Worm (Caenorhabditis elegans) whole organism, L3 larva: ENCODE results near the gene M05D6.8.
A peak's percentile ranks its signal among the peaks of the same experiment; 100 is the strongest.

Experiments used
- R02D3.7 ChIP-seq: fragments of 150-350 bp; optimal IDR thresholded peaks from 2 replicates; lab custom pipeline; 2014; ENCODE audit warnings: missing biosample characterization, missing genetic modification characterization
- ZK546.5 ChIP-seq: sonication (generic microtip); optimal IDR thresholded peaks from 2 replicates; lab custom pipeline; 2017; ENCODE audit warnings: missing biosample characterization, missing genetic modification characterization
- ama-1 ChIP-seq: fragments of 150-350 bp; optimal IDR thresholded peaks from 2 replicates; lab custom pipeline; 2018
- ceh-16 ChIP-seq: sonication (generic microtip); optimal IDR thresholded peaks from 2 replicates; lab custom pipeline; 2017; ENCODE audit warnings: missing biosample characterization, missing genetic modification characterization
- ceh-28 ChIP-seq: fragments of 150-350 bp; optimal IDR thresholded peaks from 2 replicates; lab custom pipeline; 2014; ENCODE audit warnings: missing biosample characterization, missing genetic modification reagents, missing genetic modification characterization
- ceh-82 ChIP-seq: fragments of 150-350 bp; optimal IDR thresholded peaks from 2 replicates; lab custom pipeline; 2014; ENCODE audit warnings: missing biosample characterization, missing genetic modification characterization
- egl-27 ChIP-seq: sonication (generic microtip); optimal IDR thresholded peaks from 4 replicates; lab custom pipeline; 2017; ENCODE audit warnings: missing biosample characterization, missing genetic modification reagents, missing genetic modification characterization
- egl-5 ChIP-seq: fragments of 150-350 bp; optimal IDR thresholded peaks from 2 replicates; lab custom pipeline; 2017; ENCODE audit warnings: missing biosample characterization, missing genetic modification reagents, missing genetic modification characterization, inconsistent platforms
- elt-1 ChIP-seq: fragments of 150-350 bp; optimal IDR thresholded peaks from 2 replicates; lab custom pipeline; 2014; ENCODE audit warnings: missing biosample characterization, missing genetic modification characterization
- elt-2 ChIP-seq: sonication (generic microtip); optimal IDR thresholded peaks from 2 replicates; lab custom pipeline; 2016; ENCODE audit warnings: missing genetic modification reagents, mild to moderate bottlenecking, missing genetic modification characterization, missing compliant biosample characterization
- elt-3 ChIP-seq, 3 experiments: fragments of 150-350 bp in 1 of 3; sonication (generic microtip) in 2 of 3; optimal IDR thresholded peaks; 2 replicates in 2 of 3; 4 replicates in 1 of 3; lab custom pipeline; 2014 to 2017; ENCODE audit warnings: missing biosample characterization in 3 of 3, missing genetic modification characterization in 3 of 3
- eor-1 ChIP-seq, 2 experiments: fragments of 150-350 bp; optimal IDR thresholded peaks; 2 replicates each; lab custom pipeline; 2014 to 2018; ENCODE audit warnings: missing biosample characterization in 2 of 2, missing genetic modification characterization in 2 of 2
- fkh-10 ChIP-seq: sonication (generic microtip); optimal IDR thresholded peaks from 2 replicates; lab custom pipeline; 2017; ENCODE audit warnings: missing biosample characterization, missing genetic modification reagents, missing genetic modification characterization
- hmg-11 ChIP-seq: sonication (generic microtip); optimal IDR thresholded peaks from 2 replicates; lab custom pipeline; 2016; ENCODE audit warnings: missing genetic modification characterization, missing compliant biosample characterization
- jun-1 ChIP-seq: fragments of 150-350 bp; optimal IDR thresholded peaks from 2 replicates; lab custom pipeline; 2014; ENCODE audit warnings: missing biosample characterization, missing genetic modification reagents, missing genetic modification characterization
- lin-15B ChIP-seq: fragments of 150-350 bp; optimal IDR thresholded peaks from 2 replicates; lab custom pipeline; 2014; ENCODE audit warnings: missing biosample characterization, missing genetic modification characterization
- lsy-12 ChIP-seq: sonication (generic microtip); optimal IDR thresholded peaks from 2 replicates; lab custom pipeline; 2016; ENCODE audit warnings: mild to moderate bottlenecking, missing genetic modification characterization, missing compliant biosample characterization
- mdl-1 ChIP-seq: fragments of 150-350 bp; optimal IDR thresholded peaks from 2 replicates; lab custom pipeline; 2014; ENCODE audit warnings: missing biosample characterization, missing genetic modification characterization
- mml-1 ChIP-seq: fragments of 150-350 bp; sonication (generic microtip); optimal IDR thresholded peaks from 3 replicates; lab custom pipeline; 2014; ENCODE audit warnings: missing biosample characterization, missing genetic modification characterization
- nfya-1 ChIP-seq: sonication (generic microtip); optimal IDR thresholded peaks from 2 replicates; lab custom pipeline; 2017; ENCODE audit warnings: missing genetic modification characterization, mild to moderate bottlenecking, missing compliant biosample characterization, antibody characterized with exemption, moderate library complexity; ENCODE audit not compliant: insufficient read depth
- nhr-11 ChIP-seq: fragments of 150-350 bp; optimal IDR thresholded peaks from 2 replicates; lab custom pipeline; 2014; ENCODE audit warnings: missing biosample characterization, missing genetic modification characterization
- nhr-23 ChIP-seq: fragments of 150-350 bp; optimal IDR thresholded peaks from 2 replicates; lab custom pipeline; 2014; ENCODE audit warnings: missing biosample characterization, missing genetic modification reagents, missing genetic modification characterization
- nhr-237 ChIP-seq: fragments of 150-350 bp; optimal IDR thresholded peaks from 2 replicates; lab custom pipeline; 2014; ENCODE audit warnings: missing biosample characterization, missing genetic modification characterization
- nhr-25 ChIP-seq: sonication (generic microtip); optimal IDR thresholded peaks from 2 replicates; lab custom pipeline; 2017; ENCODE audit warnings: missing biosample characterization, missing genetic modification characterization
- nhr-43 ChIP-seq: sonication (generic microtip); optimal IDR thresholded peaks from 2 replicates; lab custom pipeline; 2016; ENCODE audit warnings: mild to moderate bottlenecking, missing genetic modification characterization, missing compliant biosample characterization; ENCODE audit not compliant: poor library complexity, severe bottlenecking
- nhr-67 ChIP-seq: fragments of 150-350 bp; optimal IDR thresholded peaks from 2 replicates; lab custom pipeline; 2014; ENCODE audit warnings: missing biosample characterization, missing genetic modification characterization
- pha-4 ChIP-seq: fragments of 150-350 bp; optimal IDR thresholded peaks from 2 replicates; lab custom pipeline; 2014; ENCODE audit warnings: missing biosample characterization, missing genetic modification reagents, missing genetic modification characterization
- pqm-1 ChIP-seq: fragments of 150-350 bp; optimal IDR thresholded peaks from 2 replicates; lab custom pipeline; 2017; ENCODE audit warnings: missing biosample characterization, missing genetic modification characterization, inconsistent platforms
- skn-1 ChIP-seq: fragments of 150-350 bp; optimal IDR thresholded peaks from 2 replicates; lab custom pipeline; 2014; ENCODE audit warnings: missing biosample characterization, missing genetic modification characterization
- snpc-4 ChIP-seq: fragments of 150-350 bp; optimal IDR thresholded peaks from 2 replicates; lab custom pipeline; 2014; ENCODE audit warnings: missing biosample characterization, missing genetic modification characterization
- unc-39 ChIP-seq: sonication (generic microtip); optimal IDR thresholded peaks from 4 replicates; lab custom pipeline; 2017; ENCODE audit warnings: missing biosample characterization, missing genetic modification characterization
- unc-62 ChIP-seq: fragments of 150-350 bp; sonication (generic microtip); optimal IDR thresholded peaks from 4 replicates; lab custom pipeline; 2014; ENCODE audit warnings: missing biosample characterization, missing genetic modification reagents, missing genetic modification characterization
- zag-1 ChIP-seq: fragments of 150-350 bp; optimal IDR thresholded peaks from 2 replicates; lab custom pipeline; 2014; ENCODE audit warnings: missing biosample characterization, missing genetic modification characterization
- ztf-11 ChIP-seq: fragments of 150-350 bp; optimal IDR thresholded peaks from 2 replicates; lab custom pipeline; 2014; ENCODE audit warnings: missing biosample characterization, missing genetic modification characterization
- ztf-4 ChIP-seq: fragments of 150-350 bp; optimal IDR thresholded peaks from 2 replicates; lab custom pipeline; 2014; ENCODE audit warnings: missing biosample characterization, missing genetic modification characterization

The M05D6.8 gene

ce11 chrII:8481731-8482253 is 10.8 kb upstream of the M05D6.8 start, which contains the start of gene M05D6.5:
Gene M05D6.5 (minus strand): TSS chrII:8482203.
- TF ChIP-seq hmg-11 (tag; lab: Kevin White, UChicago) (no peak), ama-1 (lab: Kevin White, UChicago) (peak; percentile 89)

- TF ChIP-seq ama-1 (lab: Kevin White, UChicago) = peak; percentile 88
- TF ChIP-seq nhr-237 (tag; lab: Kevin White, UChicago) = no peak
- peak; percentile 37 for TF ChIP-seq nfya-1
- TF ChIP-seq mml-1 (tag; lab: Kevin White, UChicago) = peak; percentile 45
- peak; percentile 3 for TF ChIP-seq pqm-1
- TF ChIP-seq egl-5 (tag; lab: Kevin White, UChicago) = peak; percentile 24
- TF ChIP-seq ZK546.5 (tag; lab: Kevin White, UChicago) = no peak
- TF ChIP-seq skn-1 (tag; lab: Kevin White, UChicago) = no peak
- TF ChIP-seq pha-4 (tag; lab: Kevin White, UChicago) = peak; percentile 50
- peak; percentile 26 for TF ChIP-seq nhr-43 (tag; lab: Kevin White, UChicago)
- TF ChIP-seq elt-2 (tag; lab: Kevin White, UChicago) = peak; percentile 55
Observed at ce11 chrII:8481033-8481708, 10.1 kb upstream of the M05D6.8 start.

- no peak for TF ChIP-seq fkh-10 (GFP tag; lab: Kevin White, UChicago)
- TF ChIP-seq mdl-1 (tag; lab: Kevin White, UChicago) = no peak
- TF ChIP-seq hmg-11 (tag; lab: Kevin White, UChicago) = no peak
- no peak for TF ChIP-seq snpc-4 (tag; lab: Kevin White, UChicago)
- no peak for TF ChIP-seq lsy-12 (tag; lab: Kevin White, UChicago)
- no peak for TF ChIP-seq pha-4 (tag; lab: Kevin White, UChicago)
- no peak for TF ChIP-seq unc-39 (tag; lab: Kevin White, UChicago)
- TF ChIP-seq unc-62 (GFP tag; lab: Kevin White, UChicago) = no peak
- no peak for TF ChIP-seq lin-15B (tag; lab: Kevin White, UChicago)
- TF ChIP-seq ceh-82 (tag; lab: Kevin White, UChicago) = no peak
- no peak for TF ChIP-seq ceh-16 (tag; lab: Kevin White, UChicago)
Observed at ce11 chrII:8480166-8480565, 9.1 kb upstream of the M05D6.8 start, which contains the start of gene lact-4. Gene lact-4 (minus strand): TSS chrII:8480478.

- TF ChIP-seq ama-1 (lab: Kevin White, UChicago) = peak; percentile 83
- no peak for TF ChIP-seq ztf-4 (tag; lab: Kevin White, UChicago)
- no peak for TF ChIP-seq jun-1 (tag; lab: Kevin White, UChicago)
- TF ChIP-seq ztf-11 = no peak
- no peak for TF ChIP-seq nhr-11 (tag; lab: Kevin White, UChicago)
- peak; percentile 20 for TF ChIP-seq pha-4 (tag; lab: Kevin White, UChicago)
- TF ChIP-seq elt-3 (tag; optimal IDR thresholded peaks at IDR 0.05; lab: Kevin White, UChicago) = no peak
- no peak for TF ChIP-seq nhr-23 (tag; lab: Kevin White, UChicago)
- peak; percentile 11 for TF ChIP-seq elt-2 (tag; lab: Kevin White, UChicago)
- peak; percentile 32 for TF ChIP-seq nhr-43 (tag; lab: Kevin White, UChicago)
Observed at ce11 chrII:8479337-8479736, 8.3 kb upstream of the M05D6.8 start.

- TF ChIP-seq hmg-11 (tag; lab: Kevin White, UChicago) (no peak), zag-1 (tag; lab: Kevin White, UChicago) (no peak), pqm-1 (no peak), egl-5 (tag; lab: Kevin White, UChicago) (no peak), unc-62 (GFP tag; lab: Kevin White, UChicago) (no peak), nfya-1 (no peak)
Observed at ce11 chrII:8475306-8475822, 4.3 kb upstream of the M05D6.8 start, which contains the start of the genes M05D6.1 and M05D6.3. Gene M05D6.1 (minus strand): TSS chrII:8475406. Gene M05D6.3 (plus strand): TSS chrII:8475772.

- TF ChIP-seq lsy-12 (tag; lab: Kevin White, UChicago) (no peak), ceh-28 (no peak), eor-1 (tag; optimal IDR thresholded peaks at IDR 0.05; lab: Kevin White, UChicago) (no peak), nhr-23 (tag; lab: Kevin White, UChicago) (no peak), jun-1 (tag; lab: Kevin White, UChicago) (no peak), elt-2 (tag; lab: Kevin White, UChicago) (no peak), elt-1 (no peak), snpc-4 (tag; lab: Kevin White, UChicago) (no peak), elt-3 (tag; optimal IDR thresholded peaks at IDR 0.05; lab: Kevin White, UChicago) (no peak), R02D3.7 (tag; lab: Kevin White, UChicago) (no peak), nhr-11 (tag; lab: Kevin White, UChicago) (no peak), ztf-4 (tag; lab: Kevin White, UChicago) (no peak), ceh-16 (tag; lab: Kevin White, UChicago) (no peak), pha-4 (tag; lab: Kevin White, UChicago) (no peak), nhr-25 (tag; lab: Kevin White, UChicago) (no peak), nhr-67 (tag; lab: Kevin White, UChicago) (no peak), egl-27 (tag; lab: Kevin White, UChicago) (no peak), fkh-10 (GFP tag; lab: Kevin White, UChicago) (no peak)
Observed at ce11 chrII:8472916-8473315, 1.9 kb upstream of the M05D6.8 start.
